Worm (Caenorhabditis elegans) whole organism, midembryonic: ENCODE results near the gene his-1.

Experiments used
- cog-1 ChIP-seq: sonication (generic microtip); optimal IDR thresholded peaks from 2 replicates; lab custom pipeline; 2016; ENCODE audit warnings: missing genetic modification characterization, missing compliant biosample characterization
- flt-1 ChIP-seq: fragments of 200-800 bp; sonication (Bioruptor generic); IDR thresholded peaks from 2 replicates; pipeline ENCODE4 v1.3.6; 2022; ENCODE audit warnings: missing genetic modification characterization, missing compliant biosample characterization
- klf-2 ChIP-seq: fragments of 200-800 bp; sonication (Bioruptor generic); conservative IDR thresholded peaks from 2 replicates; pipeline ENCODE4 v1.3.6; 2022; ENCODE audit warnings: missing genetic modification reagents, missing genetic modification characterization, missing compliant biosample characterization
- med-1 ChIP-seq: sonication (generic microtip); optimal IDR thresholded peaks from 2 replicates; lab custom pipeline; 2017; ENCODE audit warnings: missing genetic modification characterization, mild to moderate bottlenecking, missing compliant biosample characterization, antibody characterized with exemption, missing genetic modification reagents; ENCODE audit not compliant: insufficient read depth
- tab-1 ChIP-seq: fragments of 200-800 bp; sonication (Bioruptor generic); IDR thresholded peaks from 2 replicates; pipeline ENCODE4 v1.3.6; 2022; ENCODE audit warnings: missing genetic modification characterization, missing compliant biosample characterization
- ztf-23 ChIP-seq: fragments of 200-800 bp; sonication (Bioruptor generic); IDR thresholded peaks from 2 replicates; pipeline ENCODE4 v1.3.6; 2022; ENCODE audit warnings: missing genetic modification reagents, missing genetic modification characterization, missing compliant biosample characterization
- ztf-29 ChIP-seq: fragments of 200-800 bp; sonication (Bioruptor generic); IDR thresholded peaks from 2 replicates; pipeline ENCODE4 v1.3.6; 2022; ENCODE audit warnings: missing genetic modification reagents, missing genetic modification characterization, missing compliant biosample characterization

DNA sequence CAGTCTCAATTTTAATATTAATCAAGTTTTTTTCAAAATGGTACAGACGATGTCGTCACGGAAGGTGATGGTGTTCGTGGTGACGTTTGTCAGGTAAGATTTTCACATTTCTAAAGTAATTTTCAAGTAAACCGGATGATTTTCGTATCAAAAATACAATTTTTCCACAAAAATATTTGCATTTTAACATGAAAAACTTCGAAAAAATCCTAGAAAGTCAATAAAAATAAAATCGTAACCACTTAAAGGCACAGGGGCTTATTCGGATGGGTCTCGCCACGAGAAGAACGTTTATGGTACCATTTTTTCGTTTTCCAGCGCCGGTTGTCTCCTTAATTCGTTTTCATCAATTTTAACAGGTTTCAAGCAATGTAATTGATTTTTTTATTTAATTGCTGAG, 18.0 kb upstream of the his-1 start, which contains the start of gene T10C6.6:
- TF ChIP-seq ztf-23 (GFP tag; lab: Robert Waterston, UW) (no peak), klf-2 (GFP tag; lab: Robert Waterston, UW) (no peak), med-1 (GFP tag; lab: Kevin White, UChicago) (no peak), flt-1 (GFP tag; lab: Robert Waterston, UW) (no peak), cog-1 (tag; lab: Kevin White, UChicago) (no peak), ztf-29 (no peak), tab-1 (GFP tag; lab: Robert Waterston, UW) (no peak)
